Worm (Caenorhabditis elegans) whole organism, L4/young adult: ENCODE data around the gene wdr-83.

ENCODE experiments used
- W03F9.2 ChIP-seq: fragments of 150-350 bp; optimal IDR thresholded peaks from 2 replicates; lab custom pipeline; 2014; ENCODE audit warnings: missing biosample characterization, missing genetic modification characterization
- dao-5 ChIP-seq: sonication (generic microtip); optimal IDR thresholded peaks from 2 replicates; lab custom pipeline; 2016; ENCODE audit warnings: missing genotype, missing genetic modification characterization, moderate library complexity, missing compliant biosample characterization

DNA sequence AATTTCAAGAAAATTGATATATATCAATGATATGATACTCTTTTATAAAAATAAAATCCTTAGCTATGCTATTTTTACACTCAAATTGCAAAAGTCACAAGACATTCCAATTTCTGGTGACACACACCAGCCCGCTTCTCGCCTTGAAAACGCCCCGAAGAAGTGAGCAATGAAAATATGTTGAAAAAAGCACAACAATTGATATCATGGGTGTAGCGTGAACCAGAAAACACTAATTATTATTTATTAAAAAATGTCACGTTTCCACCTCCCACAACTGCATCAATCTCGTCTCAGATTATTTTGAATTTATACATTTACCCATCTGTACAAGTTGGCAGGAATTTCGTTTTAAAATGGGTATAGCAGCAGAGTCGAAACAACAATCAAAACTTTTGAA, 26.7 kb downstream of the wdr-83 start, which contains the start of gene F59A6.4:
- TF ChIP-seq dao-5 (tag; lab: Kevin White, UChicago) (no peak), W03F9.2 (tag; lab: Kevin White, UChicago) (no peak)
